Fruit fly (Drosophila melanogaster) whole organism, wandering third instar larva: ENCODE measurements around the gene fusl.

ENCODE experiments used
- Abd-B ChIP-seq: fragments of >200 bp; optimal IDR thresholded peaks from 2 replicates; lab custom pipeline; 2017; ENCODE audit warnings: missing biosample characterization, missing genetic modification characterization
- CrebA ChIP-seq: fragments of 200-800 bp; sonication (Bioruptor generic); optimal IDR thresholded peaks from 2 replicates; lab custom pipeline; 2016; ENCODE audit warnings: missing biosample characterization, mild to moderate bottlenecking, missing genetic modification characterization, borderline replicate concordance
- HLH106 ChIP-seq: fragments of 200-800 bp; optimal IDR thresholded peaks from 3 replicates; lab custom pipeline; 2019; ENCODE audit warnings: missing biosample characterization, mild to moderate bottlenecking, missing genetic modification characterization, moderate library complexity
- Hr78 ChIP-seq: fragments of >200 bp; optimal IDR thresholded peaks from 2 replicates; lab custom pipeline; 2017; ENCODE audit warnings: missing biosample characterization, missing genetic modification characterization
- br ChIP-seq: fragments of 200-800 bp; sonication (Bioruptor generic); optimal IDR thresholded peaks from 2 replicates; lab custom pipeline; 2016; ENCODE audit warnings: missing biosample characterization, missing genetic modification characterization
- dl ChIP-seq, 2 experiments: fragments of 175-275, 200-275 bp in 1 of 2; fragments of 200-275 bp in 1 of 2; sonication (Bioruptor generic); optimal IDR thresholded peaks; lab custom pipeline; 2018; ENCODE audit warnings: mild to moderate bottlenecking in 2 of 2, missing biosample characterization in 2 of 2, missing genetic modification characterization in 2 of 2, moderate library complexity in 2 of 2; ENCODE audit not compliant: partially characterized antibody in 2 of 2, insufficient read depth in 1 of 2
- dsf ChIP-seq: sonication (Bioruptor generic); optimal IDR thresholded peaks from 2 replicates; lab custom pipeline; 2016; ENCODE audit warnings: missing biosample characterization, missing genetic modification characterization, borderline replicate concordance
- h ChIP-seq: fragments of 200-800 bp; sonication (Bioruptor generic); optimal IDR thresholded peaks from 3 replicates; lab custom pipeline; 2016; ENCODE audit warnings: missing biosample characterization, mild to moderate bottlenecking, missing genetic modification characterization
- pan ChIP-seq: fragments of >200 bp; optimal IDR thresholded peaks from 2 replicates; lab custom pipeline; 2017
- psq ChIP-seq: fragments of 200-800 bp; sonication (Bioruptor generic); optimal IDR thresholded peaks from 3 replicates; lab custom pipeline; 2017; ENCODE audit warnings: missing biosample characterization, mild to moderate bottlenecking, missing genetic modification characterization, moderate library complexity
- usp ChIP-seq: fragments of >200 bp; optimal IDR thresholded peaks from 2 replicates; lab custom pipeline; 2017; ENCODE audit warnings: missing biosample characterization, missing genetic modification characterization

dm6 chr2L:5320063-5320462 is 17.8 kb downstream of the fusl start:
- TF ChIP-seq psq: no peak
- no peak for TF ChIP-seq dsf (GFP tag; lab: Kevin White, UChicago)
- TF ChIP-seq Hr78 (GFP tag; lab: Kevin White, UChicago): no peak
- TF ChIP-seq usp (GFP tag; lab: Kevin White, UChicago): no peak
- no peak for TF ChIP-seq pan (lab: Kevin White, UChicago)
- no peak for TF ChIP-seq dl (GFP tag; optimal IDR thresholded peaks at IDR 0.05; lab: Kevin White, UChicago; ENCODE audit: insufficient read depth in 1 of 2, partially characterized antibody in 2 of 2)
- no peak for TF ChIP-seq br
- no peak for TF ChIP-seq Abd-B (GFP tag; lab: Kevin White, UChicago)
- TF ChIP-seq h (GFP tag; lab: Kevin White, UChicago): no peak
- TF ChIP-seq HLH106 (tag; lab: Kevin White, UChicago): no peak
- no peak for TF ChIP-seq CrebA (GFP tag; lab: Kevin White, UChicago)
